Fruit fly (Drosophila melanogaster): Measurements from ENCODE around the gene CG31668.

dm6 chr2L:2172460-2173121 lies 33.4 kb downstream of the CG31668 start:
- TF ChIP-seq kay (GFP tag; ENCODE audit: borderline replicate concordance), result no peak
- TF ChIP-seq Crg-1 (GFP tag; optimal IDR thresholded peaks at IDR 0.05), result no peak
- TF ChIP-seq cic (GFP tag; optimal IDR thresholded peaks at IDR 0.05), result no peak
- no peak for TF ChIP-seq tj (GFP tag; optimal IDR thresholded peaks at IDR 0.05)
- TF ChIP-seq CG5204 (GFP tag; optimal IDR thresholded peaks at IDR 0.05), result no peak
- TF ChIP-seq CG33017 (tag; optimal IDR thresholded peaks at IDR 0.05), result no peak
